Worm (Caenorhabditis elegans) whole organism, midembryonic: ENCODE data around the gene elo-1.

ENCODE experiments used
- cog-1 ChIP-seq: sonication (generic microtip); optimal IDR thresholded peaks from 2 replicates; lab custom pipeline; 2016; ENCODE audit warnings: missing genetic modification characterization, missing compliant biosample characterization
- flt-1 ChIP-seq: fragments of 200-800 bp; sonication (Bioruptor generic); IDR thresholded peaks from 2 replicates; pipeline ENCODE4 v1.3.6; 2022; ENCODE audit warnings: missing genetic modification characterization, missing compliant biosample characterization
- klf-2 ChIP-seq: fragments of 200-800 bp; sonication (Bioruptor generic); conservative IDR thresholded peaks from 2 replicates; pipeline ENCODE4 v1.3.6; 2022; ENCODE audit warnings: missing genetic modification reagents, missing genetic modification characterization, missing compliant biosample characterization
- med-1 ChIP-seq: sonication (generic microtip); optimal IDR thresholded peaks from 2 replicates; lab custom pipeline; 2017; ENCODE audit warnings: missing genetic modification characterization, mild to moderate bottlenecking, missing compliant biosample characterization, antibody characterized with exemption, missing genetic modification reagents; ENCODE audit not compliant: insufficient read depth
- ref-1 ChIP-seq: fragments of 200-800 bp; sonication (Bioruptor generic); conservative IDR thresholded peaks from 2 replicates; pipeline ENCODE4 v1.3.6; 2022; ENCODE audit warnings: missing genetic modification reagents, missing genetic modification characterization, missing compliant biosample characterization
- ztf-23 ChIP-seq: fragments of 200-800 bp; sonication (Bioruptor generic); IDR thresholded peaks from 2 replicates; pipeline ENCODE4 v1.3.6; 2022; ENCODE audit warnings: missing genetic modification reagents, missing genetic modification characterization, missing compliant biosample characterization
- ztf-29 ChIP-seq: fragments of 200-800 bp; sonication (Bioruptor generic); IDR thresholded peaks from 2 replicates; pipeline ENCODE4 v1.3.6; 2022; ENCODE audit warnings: missing genetic modification reagents, missing genetic modification characterization, missing compliant biosample characterization

ce11 chrIV:9513360-9513777, 12.8 kb upstream of the elo-1 start:
- no peak for TF ChIP-seq ztf-23 (GFP tag; lab: Robert Waterston, UW)
- TF ChIP-seq med-1 (GFP tag; lab: Kevin White, UChicago), result no peak
- TF ChIP-seq ref-1, result no peak
- no peak for TF ChIP-seq flt-1 (GFP tag; lab: Robert Waterston, UW)
- no peak for TF ChIP-seq klf-2
- TF ChIP-seq cog-1, result no peak
- TF ChIP-seq ztf-29 (GFP tag; lab: Robert Waterston, UW), result no peak
